Fruit fly (Drosophila melanogaster) whole organism, embryonic: ENCODE results near the gene cyr.

ENCODE experiments used
- Ada2b ChIP-seq: fragments of 200-800 bp; sonication (Bioruptor generic); IDR thresholded peaks from 2 replicates; pipeline ENCODE4 v1.3.6; 2022; ENCODE audit warnings: missing biosample characterization, missing genetic modification characterization
- B-H2 ChIP-seq: fragments of 200-800 bp; sonication (Bioruptor generic); optimal IDR thresholded peaks from 2 replicates; lab custom pipeline; 2018; ENCODE audit warnings: missing biosample characterization, mild to moderate bottlenecking, missing genetic modification characterization
- BEAF-32 ChIP-seq: fragments of 200-800 bp; sonication (Bioruptor generic); optimal IDR thresholded peaks from 3 replicates; lab custom pipeline; 2017; ENCODE audit warnings: missing biosample characterization, missing genetic modification characterization, mild to moderate bottlenecking, moderate library complexity, missing genetic modification reagents
- Bgb ChIP-seq: fragments of 200-800 bp; sonication (Bioruptor generic); IDR thresholded peaks from 2 replicates; pipeline ENCODE4 v1.3.6; 2022; ENCODE audit warnings: missing biosample characterization, missing genetic modification characterization; ENCODE audit not compliant: partially characterized antibody
- CG10979 ChIP-seq: fragments of 200-800 bp; sonication (Bioruptor generic); optimal IDR thresholded peaks from 2 replicates; lab custom pipeline; 2018; ENCODE audit warnings: missing biosample characterization, mild to moderate bottlenecking, missing genetic modification characterization, moderate library complexity
- CG11398 ChIP-seq: fragments of 200-800 bp; sonication (Bioruptor generic); optimal IDR thresholded peaks from 2 replicates; lab custom pipeline; 2016; ENCODE audit warnings: missing biosample characterization, missing genetic modification characterization
- CG12155 ChIP-seq: fragments of 200-800 bp; sonication (Bioruptor generic); optimal IDR thresholded peaks from 3 replicates; lab custom pipeline; 2016; ENCODE audit warnings: missing biosample characterization, missing genetic modification characterization
- CG12299 ChIP-seq: fragments of 200-800 bp; sonication (Bioruptor generic); optimal IDR thresholded peaks from 2 replicates; lab custom pipeline; 2018; ENCODE audit warnings: missing biosample characterization, mild to moderate bottlenecking, missing genetic modification characterization
- CG12391 ChIP-seq: fragments of 200-800 bp; sonication (Bioruptor generic); optimal IDR thresholded peaks from 3 replicates; lab custom pipeline; 2018; ENCODE audit warnings: missing biosample characterization, mild to moderate bottlenecking, missing genetic modification characterization, moderate library complexity
- CG12659 ChIP-seq: fragments of 200-800 bp; sonication (Bioruptor generic); optimal IDR thresholded peaks from 3 replicates; lab custom pipeline; 2017; ENCODE audit warnings: mild to moderate bottlenecking, missing biosample characterization, missing genetic modification reagents, missing genetic modification characterization
- CG13296 ChIP-seq: fragments of 200-800 bp; sonication (Bioruptor generic); optimal IDR thresholded peaks from 3 replicates; lab custom pipeline; 2018; ENCODE audit warnings: missing biosample characterization, mild to moderate bottlenecking, missing genetic modification characterization
- CG13775 ChIP-seq: fragments of 200-800 bp; sonication (Bioruptor generic); optimal IDR thresholded peaks from 3 replicates; lab custom pipeline; 2017; ENCODE audit warnings: missing biosample characterization, mild to moderate bottlenecking, missing genetic modification characterization
- CG15601 ChIP-seq: fragments of 200-800 bp; sonication (Bioruptor generic); optimal IDR thresholded peaks from 3 replicates; lab custom pipeline; 2019; ENCODE audit warnings: missing biosample characterization, mild to moderate bottlenecking, missing genetic modification characterization, moderate library complexity
- CG1603 ChIP-seq: fragments of 200-800 bp; sonication (Bioruptor generic); optimal IDR thresholded peaks from 2 replicates; lab custom pipeline; 2019; ENCODE audit warnings: missing biosample characterization, mild to moderate bottlenecking, missing genetic modification characterization, moderate library complexity
- CG17328 ChIP-seq: fragments of 200-800 bp; sonication (Bioruptor generic); IDR thresholded peaks from 2 replicates; pipeline ENCODE4 v1.3.6; 2022; ENCODE audit warnings: missing biosample characterization, missing genetic modification characterization
- CG30431 ChIP-seq: fragments of 200-800 bp; sonication (Bioruptor generic); optimal IDR thresholded peaks from 2 replicates; lab custom pipeline; 2017; ENCODE audit warnings: missing biosample characterization, missing genetic modification characterization
- CG32532 ChIP-seq: fragments of 200-800 bp; sonication (Bioruptor generic); IDR thresholded peaks from 2 replicates; pipeline ENCODE4 v1.3.6; 2022; ENCODE audit warnings: missing biosample characterization, missing genetic modification characterization
- CG32767 ChIP-seq: fragments of 200-800 bp; sonication (Bioruptor generic); IDR thresholded peaks from 2 replicates; pipeline ENCODE4 v1.3.6; 2022; ENCODE audit warnings: missing biosample characterization, missing genetic modification characterization
- CG3407 ChIP-seq: fragments of 200-800 bp; sonication (Bioruptor generic); optimal IDR thresholded peaks from 2 replicates; lab custom pipeline; 2018; ENCODE audit warnings: missing biosample characterization, mild to moderate bottlenecking, missing genetic modification characterization
- CG34376 ChIP-seq: fragments of 200-800 bp; sonication (Bioruptor generic); optimal IDR thresholded peaks from 2 replicates; lab custom pipeline; 2018; ENCODE audit warnings: missing biosample characterization, mild to moderate bottlenecking, missing genetic modification characterization
- CG4328 ChIP-seq: fragments of 200-800 bp; sonication (Bioruptor generic); optimal IDR thresholded peaks from 3 replicates; lab custom pipeline; 2017; ENCODE audit warnings: missing biosample characterization, missing genetic modification reagents, missing genetic modification characterization
- CG6813 ChIP-seq: fragments of 200-800 bp; sonication (Bioruptor generic); optimal IDR thresholded peaks from 2 replicates; lab custom pipeline; 2017; ENCODE audit warnings: missing biosample characterization, missing genetic modification characterization, mild to moderate bottlenecking, moderate library complexity, missing genetic modification reagents
- CG6854 ChIP-seq: fragments of 200-800 bp; sonication (Bioruptor generic); optimal IDR thresholded peaks from 3 replicates; lab custom pipeline; 2017; ENCODE audit warnings: missing biosample characterization, mild to moderate bottlenecking, missing genetic modification characterization
- CG8924 ChIP-seq: fragments of 200-800 bp; optimal IDR thresholded peaks from 3 replicates; lab custom pipeline; 2019; ENCODE audit warnings: missing biosample characterization, mild to moderate bottlenecking, missing genetic modification characterization, moderate library complexity
- D ChIP-seq, 2 experiments: fragments of 200-800 bp in 1 of 2; fragments of >200 bp in 1 of 2; sonication (Bioruptor generic) in 1 of 2; optimal IDR thresholded peaks; 2 replicates in 1 of 2; 3 replicates in 1 of 2; lab custom pipeline; 2017; ENCODE audit warnings: mild to moderate bottlenecking in 1 of 2, missing biosample characterization in 1 of 2, missing genetic modification characterization in 1 of 2, missing genetic modification reagents in 1 of 2
- Dek ChIP-seq: fragments of 200-800 bp; sonication (Bioruptor generic); optimal IDR thresholded peaks from 3 replicates; lab custom pipeline; 2019; ENCODE audit warnings: missing biosample characterization, mild to moderate bottlenecking, missing genetic modification characterization, moderate library complexity
- Dll ChIP-seq: fragments of 200-800 bp; sonication (Bioruptor generic); IDR thresholded peaks from 4 replicates; pipeline ENCODE4 v1.3.6; 2022; ENCODE audit warnings: missing biosample characterization, missing genetic modification characterization; ENCODE audit not compliant: partially characterized antibody
- Dp ChIP-seq: fragments of 200-800 bp; sonication (Bioruptor generic); optimal IDR thresholded peaks from 2 replicates; lab custom pipeline; 2018; ENCODE audit warnings: missing biosample characterization, mild to moderate bottlenecking, missing genetic modification characterization, moderate library complexity
- Dref ChIP-seq: fragments of 200-800 bp; sonication (Bioruptor generic); IDR thresholded peaks from 2 replicates; pipeline ENCODE4 v1.3.6; 2022; ENCODE audit warnings: missing biosample characterization, missing genetic modification characterization
- HLH4C ChIP-seq: fragments of 200-800 bp; sonication (Bioruptor generic); IDR thresholded peaks from 3 replicates; pipeline ENCODE4 v1.3.6; 2022; ENCODE audit warnings: missing biosample characterization, missing genetic modification characterization; ENCODE audit not compliant: partially characterized antibody
- HmgD ChIP-seq: fragments of 200-800 bp; sonication (Bioruptor generic); optimal IDR thresholded peaks from 3 replicates; lab custom pipeline; 2016; ENCODE audit warnings: missing biosample characterization, missing genetic modification characterization
- MBD-R2 ChIP-seq: fragments of 200-800 bp; sonication (Bioruptor generic); IDR thresholded peaks from 2 replicates; pipeline ENCODE4 v1.3.6; 2022; ENCODE audit warnings: missing biosample characterization, missing genetic modification characterization
- Mad ChIP-seq: fragments of 200-800 bp; sonication (Bioruptor generic); optimal IDR thresholded peaks from 2 replicates; lab custom pipeline; 2016; ENCODE audit warnings: missing biosample characterization, missing genetic modification characterization
- Nf-YC ChIP-seq: fragments of 200-800 bp; optimal IDR thresholded peaks from 3 replicates; lab custom pipeline; 2019; ENCODE audit warnings: missing biosample characterization, mild to moderate bottlenecking, missing genetic modification characterization, moderate library complexity
- NfI ChIP-seq: fragments of 200-800 bp; sonication (Bioruptor generic); optimal IDR thresholded peaks from 3 replicates; lab custom pipeline; 2018; ENCODE audit warnings: missing biosample characterization, mild to moderate bottlenecking, missing genetic modification characterization, moderate library complexity
- Sin3A ChIP-seq: fragments of >200 bp; optimal IDR thresholded peaks from 2 replicates; lab custom pipeline; 2018
- Sry-δ ChIP-seq: fragments of 200-800 bp; sonication (Bioruptor generic); optimal IDR thresholded peaks from 2 replicates; lab custom pipeline; 2016; ENCODE audit warnings: missing biosample characterization, missing genetic modification characterization
- YL-1 ChIP-seq: fragments of 200-800 bp; sonication (Bioruptor generic); optimal IDR thresholded peaks from 3 replicates; lab custom pipeline; 2017; ENCODE audit warnings: missing biosample characterization, mild to moderate bottlenecking, missing genetic modification characterization
- aop ChIP-seq: fragments of 200-800 bp; sonication (Bioruptor generic); IDR thresholded peaks from 2 replicates; pipeline ENCODE4 v1.3.6; 2022; ENCODE audit warnings: missing biosample characterization, missing genetic modification characterization
- ci ChIP-seq: fragments of 200-800 bp; sonication (Bioruptor generic); IDR thresholded peaks from 3 replicates; pipeline ENCODE4 v1.3.6; 2022; ENCODE audit warnings: missing biosample characterization, missing genetic modification characterization
- cwo ChIP-seq: fragments of 200-800 bp; sonication (Bioruptor generic); optimal IDR thresholded peaks from 3 replicates; lab custom pipeline; 2017; ENCODE audit warnings: missing biosample characterization, missing genetic modification characterization, mild to moderate bottlenecking, moderate library complexity, missing genetic modification reagents
- dmrt11E ChIP-seq: fragments of 200-800 bp; sonication (Bioruptor generic); optimal IDR thresholded peaks from 3 replicates; lab custom pipeline; 2018; ENCODE audit warnings: missing biosample characterization, mild to moderate bottlenecking, missing genetic modification characterization, moderate library complexity
- dysf ChIP-seq: fragments of 200-800 bp; sonication (Bioruptor generic); IDR thresholded peaks from 3 replicates; pipeline ENCODE4 v1.3.6; 2022; ENCODE audit warnings: missing biosample characterization, missing genetic modification characterization
- nerfin-1 ChIP-seq: fragments of 200-800 bp; sonication (Bioruptor generic); optimal IDR thresholded peaks from 3 replicates; lab custom pipeline; 2019; ENCODE audit warnings: missing biosample characterization, mild to moderate bottlenecking, missing genetic modification characterization, moderate library complexity
- nmo ChIP-seq: fragments of 200-800 bp; sonication (Bioruptor generic); optimal IDR thresholded peaks from 2 replicates; lab custom pipeline; 2018; ENCODE audit warnings: missing biosample characterization, mild to moderate bottlenecking, missing genetic modification characterization, moderate library complexity
- nom ChIP-seq: fragments of 200-800 bp; sonication (Bioruptor generic); optimal IDR thresholded peaks from 2 replicates; lab custom pipeline; 2017; ENCODE audit warnings: missing biosample characterization, missing genetic modification characterization, mild to moderate bottlenecking, moderate library complexity, missing genetic modification reagents
- salm ChIP-seq: fragments of 200-800 bp; sonication (Bioruptor generic); optimal IDR thresholded peaks from 2 replicates; lab custom pipeline; 2018; ENCODE audit warnings: missing biosample characterization, mild to moderate bottlenecking, missing genetic modification characterization
- trem ChIP-seq: fragments of 200-800 bp; optimal IDR thresholded peaks from 3 replicates; lab custom pipeline; 2019; ENCODE audit warnings: missing biosample characterization, mild to moderate bottlenecking, missing genetic modification characterization, moderate library complexity

The cyr gene

dm6 chrX:8145501-8146157 is 10.1 kb upstream of the cyr start, which contains the start of the genes alpha-PheRS and CG2129 (continued):
- TF ChIP-seq CG10979 (tag; lab: Kevin White, UChicago): peak; percentile 7
- peak; percentile 8 for TF ChIP-seq nerfin-1 (tag; lab: Kevin White, UChicago)
- TF ChIP-seq Dek (tag; lab: Kevin White, UChicago): peak; percentile 3
- TF ChIP-seq CG12659 (GFP tag; lab: Kevin White, UChicago): peak; percentile 13
- TF ChIP-seq ci (GFP tag; lab: Robert Waterston, UW): no peak
- TF ChIP-seq YL-1: peak; percentile 64
- TF ChIP-seq CG11398: no peak
- TF ChIP-seq Sin3A (lab: Kevin White, UChicago): peak; percentile 23
- TF ChIP-seq MBD-R2 (GFP tag; lab: Robert Waterston, UW): peak; percentile 76; the same call in 1 of the 2 replicates
- peak; percentile 27 for TF ChIP-seq CG12299
- TF ChIP-seq CG13775 (GFP tag; lab: Kevin White, UChicago): peak; percentile 17
- TF ChIP-seq nmo (GFP tag; lab: Kevin White, UChicago): peak; percentile 38
- TF ChIP-seq D (optimal IDR thresholded peaks at IDR 0.05; lab: Kevin White, UChicago): no peak
- no peak for TF ChIP-seq D (GFP tag; optimal IDR thresholded peaks at IDR 0.05; lab: Kevin White, UChicago)
- TF ChIP-seq Bgb: 0 out of 2 replicates have a peak, but pooled peaks have one; percentile 18
- peak; percentile 3 for TF ChIP-seq CG12155
- peak; percentile 30 for TF ChIP-seq B-H2 (GFP tag; lab: Kevin White, UChicago)
- TF ChIP-seq trem (tag; lab: Kevin White, UChicago): peak; percentile 55
- TF ChIP-seq Ada2b (GFP tag; lab: Robert Waterston, UW): 0 out of 2 replicates have a peak, but pooled peaks have one; percentile 34
- TF ChIP-seq Dp (GFP tag; lab: Kevin White, UChicago): peak; percentile 18
- peak; percentile 48 for TF ChIP-seq CG8924 (tag; lab: Kevin White, UChicago)
- peak; percentile 9 for TF ChIP-seq CG15601 (tag; lab: Kevin White, UChicago)
- TF ChIP-seq Dll: peak; percentile 62; the same call in 2 of the 4 replicates
- peak; percentile 10 for TF ChIP-seq Sry-δ (GFP tag; lab: Kevin White, UChicago)
- TF ChIP-seq CG32532 (GFP tag; lab: Robert Waterston, UW): peak; percentile 29; the same call in 1 of the 2 replicates
- TF ChIP-seq CG6854 (GFP tag; lab: Kevin White, UChicago): no peak
- peak; percentile 47; the same call in 2 of the 3 replicates for TF ChIP-seq dysf (GFP tag; lab: Robert Waterston, UW)
- peak; percentile 47 for TF ChIP-seq BEAF-32
- TF ChIP-seq aop (GFP tag; lab: Robert Waterston, UW): no peak
- no peak for TF ChIP-seq cwo (GFP tag; lab: Kevin White, UChicago)
- TF ChIP-seq CG34376 (GFP tag; lab: Kevin White, UChicago): peak; percentile 52
- peak; percentile 53 for TF ChIP-seq HLH4C (GFP tag; lab: Robert Waterston, UW)
- peak; percentile 18 for TF ChIP-seq NfI (GFP tag; lab: Kevin White, UChicago)
- TF ChIP-seq HmgD (GFP tag; lab: Kevin White, UChicago): no peak
- TF ChIP-seq CG32767: no peak
- TF ChIP-seq salm (tag; lab: Kevin White, UChicago): no peak
- TF ChIP-seq Nf-YC (tag; lab: Kevin White, UChicago): peak; percentile 48
- TF ChIP-seq CG30431 (GFP tag; lab: Kevin White, UChicago): no peak
- TF ChIP-seq CG1603 (tag; lab: Kevin White, UChicago): peak; percentile 11
- TF ChIP-seq CG12391 (tag; lab: Kevin White, UChicago): peak; percentile 62
- peak; percentile 15 for TF ChIP-seq dmrt11E
- TF ChIP-seq CG13296 (GFP tag; lab: Kevin White, UChicago): peak; percentile 50
- no peak for TF ChIP-seq CG3407 (GFP tag; lab: Kevin White, UChicago)
- TF ChIP-seq nom (GFP tag; lab: Kevin White, UChicago): no peak
- no peak for TF ChIP-seq Mad (GFP tag; lab: Kevin White, UChicago)
- peak; percentile 68 for TF ChIP-seq Dref
- no peak for TF ChIP-seq CG17328 (GFP tag; lab: Robert Waterston, UW)
- TF ChIP-seq CG6813 (GFP tag; lab: Kevin White, UChicago): no peak
- TF ChIP-seq CG4328 (GFP tag; lab: Kevin White, UChicago): peak; percentile 3
